Worm (Caenorhabditis elegans) whole organism, mixed stage, embryonic: ENCODE data around the gene fbxa-150.

Experiments
- ces-1 ChIP-seq: fragments of 150-350 bp; optimal IDR thresholded peaks from 2 replicates; lab custom pipeline; 2014; ENCODE audit warnings: missing biosample characterization, missing genetic modification reagents, missing genetic modification characterization
- ham-2 ChIP-seq: fragments of 200-800 bp; sonication (Bioruptor generic); optimal IDR thresholded peaks from 2 replicates; lab custom pipeline; 2018; ENCODE audit warnings: mild to moderate bottlenecking, missing genetic modification characterization, missing compliant biosample characterization
- nhr-12 ChIP-seq: fragments of 150-350 bp; optimal IDR thresholded peaks from 2 replicates; lab custom pipeline; 2014; ENCODE audit warnings: missing biosample characterization, missing genetic modification characterization
- snpc-4 ChIP-seq: fragments of 150-350 bp; optimal IDR thresholded peaks from 2 replicates; lab custom pipeline; 2014; ENCODE audit warnings: missing biosample characterization, missing genetic modification characterization
- unc-120 ChIP-seq: sonication (generic microtip); optimal IDR thresholded peaks from 2 replicates; lab custom pipeline; 2017; ENCODE audit warnings: missing genetic modification characterization, missing compliant biosample characterization; ENCODE audit not compliant: poor library complexity, severe bottlenecking

DNA sequence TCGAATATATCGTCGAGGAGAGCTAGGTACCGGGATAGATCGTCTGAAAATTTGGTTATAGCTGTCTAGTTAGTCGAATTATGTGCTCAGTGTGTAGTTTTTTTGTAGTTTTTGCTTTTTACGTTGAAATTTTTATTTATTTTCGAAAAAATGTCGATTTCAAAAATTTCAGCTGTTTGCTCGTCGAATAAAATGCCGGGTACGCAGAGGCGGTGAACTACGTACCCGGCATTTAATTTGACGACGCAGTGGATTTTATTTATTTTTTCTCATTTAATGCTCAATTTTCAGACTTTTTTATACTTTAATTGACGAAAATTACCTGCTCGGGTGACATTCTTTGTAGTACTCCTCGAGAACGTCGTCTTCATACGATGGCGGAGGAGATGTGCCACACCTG is 45.4 kb upstream of the fbxa-150 start:
- TF ChIP-seq nhr-12 (tag; lab: Kevin White, UChicago) (no peak), snpc-4 (tag; lab: Kevin White, UChicago) (no peak), ces-1 (GFP tag; lab: Kevin White, UChicago) (no peak), unc-120 (no peak), ham-2 (no peak)
